Fruit fly (Drosophila melanogaster) whole organism, embryonic: ENCODE data around the gene Jhbp13.
A peak's percentile ranks its signal among the peaks of the same experiment; 100 is the strongest.

Experiments
- ATbp ChIP-seq: fragments of 200-800 bp; sonication (Bioruptor generic); optimal IDR thresholded peaks from 2 replicates; lab custom pipeline; 2017; ENCODE audit warnings: missing biosample characterization, mild to moderate bottlenecking, missing genetic modification characterization, missing genetic modification reagents
- Bdp1 ChIP-seq: fragments of 200-800 bp; sonication (Bioruptor generic); optimal IDR thresholded peaks from 3 replicates; lab custom pipeline; 2016; ENCODE audit warnings: missing biosample characterization, missing genetic modification characterization
- BtbVII ChIP-seq: fragments of 200-800 bp; sonication (Bioruptor generic); optimal IDR thresholded peaks from 3 replicates; lab custom pipeline; 2017; ENCODE audit warnings: missing biosample characterization, mild to moderate bottlenecking, missing genetic modification characterization
- CG10366 ChIP-seq: fragments of 200-800 bp; sonication (Bioruptor generic); IDR thresholded peaks from 2 replicates; pipeline ENCODE4 v1.3.6; 2022; ENCODE audit warnings: missing biosample characterization, missing genetic modification characterization
- CG14965 ChIP-seq: fragments of 200-800 bp; sonication (Bioruptor generic); optimal IDR thresholded peaks from 2 replicates; lab custom pipeline; 2016; ENCODE audit warnings: missing biosample characterization, missing genetic modification characterization, borderline replicate concordance
- CG16779 ChIP-seq: fragments of 200-800 bp; sonication (Bioruptor generic); IDR thresholded peaks from 2 replicates; pipeline ENCODE4 v1.3.6; 2022; ENCODE audit warnings: missing biosample characterization, missing genetic modification characterization
- CG17359 ChIP-seq: fragments of 200-800 bp; sonication (Bioruptor generic); optimal IDR thresholded peaks from 3 replicates; lab custom pipeline; 2018; ENCODE audit warnings: missing biosample characterization, mild to moderate bottlenecking, missing genetic modification characterization, moderate library complexity
- CG17361 ChIP-seq: fragments of 200-800 bp; sonication (Bioruptor generic); IDR thresholded peaks from 3 replicates; pipeline ENCODE4 v1.3.6; 2022; ENCODE audit warnings: missing biosample characterization, missing genetic modification characterization
- CG17385 ChIP-seq: fragments of 200-800 bp; sonication (Bioruptor generic); optimal IDR thresholded peaks from 3 replicates; lab custom pipeline; 2018; ENCODE audit warnings: missing biosample characterization, mild to moderate bottlenecking, missing genetic modification characterization
- CG2129 ChIP-seq: fragments of 200-800 bp; sonication (Bioruptor generic); IDR thresholded peaks from 2 replicates; pipeline ENCODE4 v1.3.6; 2022; ENCODE audit warnings: missing biosample characterization, missing genetic modification characterization; ENCODE audit not compliant: partially characterized antibody
- CG30020 ChIP-seq: fragments of 200-800 bp; optimal IDR thresholded peaks from 2 replicates; lab custom pipeline; 2019; ENCODE audit warnings: missing biosample characterization, mild to moderate bottlenecking, missing genetic modification characterization, moderate library complexity
- CG30403 ChIP-seq: fragments of 200-800 bp; sonication (Bioruptor generic); optimal IDR thresholded peaks from 3 replicates; lab custom pipeline; 2016; ENCODE audit warnings: missing biosample characterization, missing genetic modification characterization
- CG31441 ChIP-seq: fragments of 200-800 bp; sonication (Bioruptor generic); IDR thresholded peaks from 2 replicates; pipeline ENCODE4 v1.3.6; 2022; ENCODE audit warnings: missing biosample characterization, missing genetic modification characterization
- CG33557 ChIP-seq: fragments of 200-800 bp; sonication (Bioruptor generic); optimal IDR thresholded peaks from 2 replicates; lab custom pipeline; 2019; ENCODE audit warnings: missing biosample characterization, mild to moderate bottlenecking, missing genetic modification characterization, moderate library complexity
- CG6272 ChIP-seq: fragments of 200-800 bp; sonication (Bioruptor generic); IDR thresholded peaks from 2 replicates; pipeline ENCODE4 v1.3.6; 2022; ENCODE audit warnings: missing biosample characterization, missing genetic modification characterization
- CG6765 ChIP-seq: fragments of 200-800 bp; sonication (Bioruptor generic); optimal IDR thresholded peaks from 3 replicates; lab custom pipeline; 2017; ENCODE audit warnings: missing biosample characterization, mild to moderate bottlenecking, missing genetic modification characterization
- CG8478 ChIP-seq: fragments of >200 bp; optimal IDR thresholded peaks from 2 replicates; lab custom pipeline; 2018
- CG8924 ChIP-seq: fragments of 200-800 bp; optimal IDR thresholded peaks from 3 replicates; lab custom pipeline; 2019; ENCODE audit warnings: missing biosample characterization, mild to moderate bottlenecking, missing genetic modification characterization, moderate library complexity
- CG9609 ChIP-seq: fragments of 200-800 bp; sonication (Bioruptor generic); optimal IDR thresholded peaks from 3 replicates; lab custom pipeline; 2016; ENCODE audit warnings: missing biosample characterization, missing genetic modification characterization
- CkIIα-i1 ChIP-seq: fragments of 200-800 bp; sonication (Bioruptor generic); IDR thresholded peaks from 2 replicates; pipeline ENCODE4 v1.3.6; 2022; ENCODE audit warnings: missing biosample characterization, missing genetic modification characterization
- E2f1 ChIP-seq: fragments of 200-800 bp; sonication (Bioruptor generic); IDR thresholded peaks from 2 replicates; pipeline ENCODE4 v1.3.6; 2022; ENCODE audit warnings: missing biosample characterization, missing genetic modification characterization
- Ets65A ChIP-seq: fragments of 200-800 bp; sonication (Bioruptor generic); peaks from one replicate; lab custom pipeline; 2016; ENCODE audit warnings: missing biosample characterization, missing genetic modification characterization
- Fer3 ChIP-seq: fragments of 200-800 bp; sonication (Bioruptor generic); optimal IDR thresholded peaks from 2 replicates; lab custom pipeline; 2018; ENCODE audit warnings: missing biosample characterization, mild to moderate bottlenecking, missing genetic modification characterization, moderate library complexity
- HLH4C ChIP-seq: fragments of 200-800 bp; sonication (Bioruptor generic); IDR thresholded peaks from 3 replicates; pipeline ENCODE4 v1.3.6; 2022; ENCODE audit warnings: missing biosample characterization, missing genetic modification characterization; ENCODE audit not compliant: partially characterized antibody
- Hand ChIP-seq: fragments of 200-800 bp; sonication (Bioruptor generic); optimal IDR thresholded peaks from 2 replicates; lab custom pipeline; 2017; ENCODE audit warnings: mild to moderate bottlenecking, missing biosample characterization, missing genetic modification reagents, missing genetic modification characterization
- HmgD ChIP-seq: fragments of 200-800 bp; sonication (Bioruptor generic); optimal IDR thresholded peaks from 3 replicates; lab custom pipeline; 2016; ENCODE audit warnings: missing biosample characterization, missing genetic modification characterization
- Hmr ChIP-seq: fragments of 200-800 bp; sonication (Bioruptor generic); optimal IDR thresholded peaks from 3 replicates; lab custom pipeline; 2017; ENCODE audit warnings: mild to moderate bottlenecking, missing biosample characterization, missing genetic modification reagents, missing genetic modification characterization
- Ravus ChIP-seq: fragments of 200-800 bp; sonication (Bioruptor generic); IDR thresholded peaks from 2 replicates; pipeline ENCODE4 v1.3.6; 2022; ENCODE audit warnings: missing biosample characterization, missing genetic modification characterization
- Sox100B ChIP-seq: fragments of 200-800 bp; sonication (Bioruptor generic); optimal IDR thresholded peaks from 3 replicates; lab custom pipeline; 2018; ENCODE audit warnings: missing biosample characterization, mild to moderate bottlenecking, missing genetic modification characterization
- Sox102F ChIP-seq: fragments of 200-800 bp; sonication (Bioruptor generic); optimal IDR thresholded peaks from 2 replicates; lab custom pipeline; 2018; ENCODE audit warnings: missing biosample characterization, mild to moderate bottlenecking, missing genetic modification characterization, moderate library complexity
- TFAM ChIP-seq: fragments of 200-800 bp; sonication (Bioruptor generic); optimal IDR thresholded peaks from 2 replicates; lab custom pipeline; 2017; ENCODE audit warnings: missing biosample characterization, missing genetic modification characterization, inconsistent platforms
- ap ChIP-seq: fragments of 200-800 bp; sonication (Bioruptor generic); IDR thresholded peaks from 2 replicates; pipeline ENCODE4 v1.3.6; 2022; ENCODE audit warnings: missing biosample characterization, missing genetic modification characterization
- ara ChIP-seq: fragments of 200-800 bp; sonication (Bioruptor generic); IDR thresholded peaks from 2 replicates; pipeline ENCODE4 v1.3.6; 2022; ENCODE audit warnings: missing biosample characterization, missing genetic modification characterization
- crol ChIP-seq: fragments of 200-800 bp; sonication (Bioruptor generic); IDR thresholded peaks from 2 replicates; pipeline ENCODE4 v1.3.6; 2022; ENCODE audit warnings: missing biosample characterization, missing genetic modification characterization
- en ChIP-seq: fragments of 200-800 bp; sonication (Bioruptor generic); optimal IDR thresholded peaks from 2 replicates; lab custom pipeline; 2016; ENCODE audit warnings: missing biosample characterization, missing genetic modification characterization
- eyg ChIP-seq: fragments of 200-800 bp; sonication (Bioruptor generic); optimal IDR thresholded peaks from 3 replicates; lab custom pipeline; 2016; ENCODE audit warnings: missing biosample characterization, missing genetic modification characterization
- fd102C ChIP-seq: fragments of 200-800 bp; sonication (Bioruptor generic); optimal IDR thresholded peaks from 2 replicates; lab custom pipeline; 2018; ENCODE audit warnings: missing biosample characterization, mild to moderate bottlenecking, missing genetic modification characterization, moderate library complexity
- her ChIP-seq: fragments of 200-800 bp; sonication (Bioruptor generic); optimal IDR thresholded peaks from 2 replicates; lab custom pipeline; 2016; ENCODE audit warnings: missing biosample characterization, missing genetic modification characterization
- inv ChIP-seq: fragments of 200-800 bp; sonication (Bioruptor generic); IDR thresholded peaks from 2 replicates; pipeline ENCODE4 v1.3.6; 2022; ENCODE audit warnings: missing biosample characterization, missing genetic modification characterization; ENCODE audit not compliant: partially characterized antibody
- ken ChIP-seq: fragments of 200-800 bp; sonication (Bioruptor generic); IDR thresholded peaks from 3 replicates; pipeline ENCODE4 v1.3.6; 2022; ENCODE audit warnings: missing biosample characterization, missing genetic modification characterization
- lbe ChIP-seq: fragments of 200-800 bp; sonication (Bioruptor generic); optimal IDR thresholded peaks from 2 replicates; lab custom pipeline; 2016; ENCODE audit warnings: missing biosample characterization, mild to moderate bottlenecking, missing genetic modification characterization
- maf-S ChIP-seq: fragments of 200-800 bp; sonication (Bioruptor generic); optimal IDR thresholded peaks from 2 replicates; lab custom pipeline; 2016; ENCODE audit warnings: missing biosample characterization, missing genetic modification characterization
- mld ChIP-seq: fragments of 200-800 bp; sonication (Bioruptor generic); IDR thresholded peaks from 3 replicates; pipeline ENCODE4 v1.3.6; 2022; ENCODE audit warnings: missing biosample characterization, missing genetic modification characterization; ENCODE audit not compliant: partially characterized antibody
- nau ChIP-seq: fragments of 200-800 bp; sonication (Bioruptor generic); optimal IDR thresholded peaks from 3 replicates; lab custom pipeline; 2017; ENCODE audit warnings: missing biosample characterization, mild to moderate bottlenecking, missing genetic modification characterization, missing genetic modification reagents
- nmo ChIP-seq: fragments of 200-800 bp; sonication (Bioruptor generic); optimal IDR thresholded peaks from 2 replicates; lab custom pipeline; 2018; ENCODE audit warnings: missing biosample characterization, mild to moderate bottlenecking, missing genetic modification characterization, moderate library complexity
- phol ChIP-seq: fragments of 200-800 bp; sonication (Bioruptor generic); optimal IDR thresholded peaks from 3 replicates; lab custom pipeline; 2018; ENCODE audit warnings: missing biosample characterization, mild to moderate bottlenecking, missing genetic modification characterization, moderate library complexity
- sens-2 ChIP-seq: fragments of 200-800 bp; sonication (Bioruptor generic); IDR thresholded peaks from 2 replicates; pipeline ENCODE4 v1.3.6; 2022; ENCODE audit warnings: missing biosample characterization, missing genetic modification characterization
- sim ChIP-seq: fragments of 200-800 bp; sonication (Bioruptor generic); IDR thresholded peaks from 2 replicates; pipeline ENCODE4 v1.3.6; 2022; ENCODE audit warnings: missing biosample characterization, missing genetic modification characterization
- sima ChIP-seq: fragments of 200-800 bp; sonication (Bioruptor generic); optimal IDR thresholded peaks from 2 replicates; lab custom pipeline; 2016; ENCODE audit warnings: missing biosample characterization, missing genetic modification characterization
- slou ChIP-seq: fragments of 200-800 bp; sonication (Bioruptor generic); optimal IDR thresholded peaks from 3 replicates; lab custom pipeline; 2016; ENCODE audit warnings: missing biosample characterization, missing genetic modification characterization
- trh ChIP-seq: fragments of 200-800 bp; sonication (Bioruptor generic); optimal IDR thresholded peaks from 2 replicates; lab custom pipeline; 2016; ENCODE audit warnings: missing biosample characterization, missing genetic modification characterization
- tx ChIP-seq: fragments of 200-800 bp; sonication (Bioruptor generic); optimal IDR thresholded peaks from 2 replicates; lab custom pipeline; 2016; ENCODE audit warnings: missing biosample characterization, missing genetic modification characterization

Jhbp13 gene

DNA sequence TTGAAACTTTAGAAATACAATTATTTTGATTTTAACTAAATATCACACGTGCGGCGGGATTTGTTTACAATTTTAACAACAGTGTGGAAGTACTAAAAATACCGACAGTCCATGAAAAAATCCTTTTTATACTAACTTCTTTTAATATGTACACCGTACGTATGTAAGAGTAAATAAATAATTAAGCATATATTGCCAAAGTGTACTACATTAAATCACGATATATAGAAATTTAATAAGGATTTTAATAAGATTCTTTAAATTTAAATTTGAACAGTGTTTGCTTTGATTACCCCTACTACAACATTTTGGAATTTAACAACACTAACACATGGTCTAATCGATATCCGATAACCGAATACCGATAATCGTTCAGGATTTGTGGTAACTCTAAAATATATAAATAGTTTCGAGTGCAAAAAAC is 17.6 kb upstream of the Jhbp13 start, which contains the start of the genes Ski6 and CG16812 (continued):
- TF ChIP-seq E2f1 (GFP tag; lab: Robert Waterston, UW) (peak; percentile 68), trh (peak; percentile 36), Sox102F (GFP tag; lab: Kevin White, UChicago) (peak; percentile 81), nmo (peak; percentile 84), CG14965 (GFP tag; lab: Kevin White, UChicago) (no peak), slou (GFP tag; lab: Kevin White, UChicago) (peak; percentile 39), CG6765 (GFP tag; lab: Kevin White, UChicago) (peak; percentile 7), Bdp1 (no peak), nau (GFP tag; lab: Kevin White, UChicago) (no peak), CG17361 (GFP tag; lab: Robert Waterston, UW) (peak; percentile 84), HmgD (GFP tag; lab: Kevin White, UChicago) (no peak), CG10366 (peak; percentile 64), Fer3 (peak; percentile 82), CG9609 (no peak), ap (no peak), sim (GFP tag; lab: Robert Waterston, UW) (no peak), ATbp (no peak), Ets65A (GFP tag; lab: Kevin White, UChicago) (peak; percentile 79), phol (tag; lab: Kevin White, UChicago) (peak; percentile 82), CG8478 (lab: Kevin White, UChicago) (no peak), maf-S (GFP tag; lab: Kevin White, UChicago) (no peak), CG17359 (peak; percentile 78), BtbVII (GFP tag; lab: Kevin White, UChicago) (no peak), ara (no peak), mld (GFP tag; lab: Robert Waterston, UW) (no peak), CG33557 (peak; percentile 41), CkIIα-i1 (GFP tag; lab: Robert Waterston, UW) (no peak), HLH4C (GFP tag; lab: Robert Waterston, UW) (peak; percentile 42; the same call in 1 of the 3 replicates), TFAM (GFP tag; lab: Kevin White, UChicago) (no peak), CG16779 (peak; percentile 23; the same call in 1 of the 2 replicates), Hand (GFP tag; lab: Kevin White, UChicago) (no peak), CG31441 (GFP tag; lab: Robert Waterston, UW) (peak; percentile 83), crol (GFP tag; lab: Robert Waterston, UW) (no peak), tx (GFP tag; lab: Kevin White, UChicago) (no peak), lbe (GFP tag; lab: Kevin White, UChicago) (no peak), sima (GFP tag; lab: Kevin White, UChicago) (no peak), sens-2 (GFP tag; lab: Robert Waterston, UW) (no peak), CG6272 (GFP tag; lab: Robert Waterston, UW) (no peak), Ravus (no peak; the same call in 1 of the 2 replicates), Hmr (GFP tag; lab: Kevin White, UChicago) (peak; percentile 71), CG17385 (peak; percentile 58), CG2129 (no peak), CG8924 (tag; lab: Kevin White, UChicago) (peak; percentile 86), CG30403 (GFP tag; lab: Kevin White, UChicago) (peak; percentile 83), en (GFP tag; lab: Kevin White, UChicago) (peak; percentile 3), her (GFP tag; lab: Kevin White, UChicago) (no peak), inv (GFP tag; lab: Robert Waterston, UW) (no peak), ken (GFP tag; lab: Robert Waterston, UW) (peak; percentile 50; the same call in 1 of the 3 replicates), eyg (GFP tag; lab: Kevin White, UChicago) (no peak), fd102C (no peak), Sox100B (no peak), CG30020 (tag; lab: Kevin White, UChicago) (peak; percentile 81)
